Worm (Caenorhabditis elegans) whole organism, L2 larva: ENCODE measurements around the gene Y105C5A.1272.
"Not testable (repeated sequence)": the region's sequence is repeated elsewhere in the genome, so short reads cannot be mapped to it uniquely, and the experiment has no call there.

Source experiments
- C34F6.9 ChIP-seq: fragments of 150-350 bp; optimal IDR thresholded peaks from 2 replicates; lab custom pipeline; 2014; ENCODE audit warnings: missing biosample characterization, missing genetic modification characterization
- F13H6.1 ChIP-seq: sonication (generic microtip); optimal IDR thresholded peaks from 2 replicates; lab custom pipeline; 2016; ENCODE audit warnings: missing genetic modification characterization, missing compliant biosample characterization
- R02D3.7 ChIP-seq: fragments of 150-350 bp; optimal IDR thresholded peaks from 2 replicates; lab custom pipeline; 2014; ENCODE audit warnings: missing biosample characterization, missing genetic modification characterization
- Y55F3AM.14 ChIP-seq: fragments of 200-800 bp; sonication (Bioruptor generic); optimal IDR thresholded peaks from 2 replicates; lab custom pipeline; 2018; ENCODE audit warnings: mild to moderate bottlenecking, missing genetic modification characterization, missing compliant biosample characterization
- alr-1 ChIP-seq: fragments of 150-350 bp; optimal IDR thresholded peaks from 2 replicates; lab custom pipeline; 2014; ENCODE audit warnings: missing biosample characterization, missing genetic modification characterization
- aly-2 ChIP-seq: fragments of 150-350 bp; optimal IDR thresholded peaks from 2 replicates; lab custom pipeline; 2014; ENCODE audit warnings: missing biosample characterization, missing genetic modification characterization
- ama-1 ChIP-seq: fragments of 150-350 bp; optimal IDR thresholded peaks from 2 replicates; lab custom pipeline; 2018; ENCODE audit warnings: inconsistent platforms
- blmp-1 ChIP-seq: sonication (generic microtip); optimal IDR thresholded peaks from 2 replicates; lab custom pipeline; 2017; ENCODE audit warnings: missing genetic modification characterization, mild to moderate bottlenecking, missing compliant biosample characterization, antibody characterized with exemption, moderate library complexity; ENCODE audit not compliant: insufficient read depth
- ceh-82 ChIP-seq: fragments of 150-350 bp; optimal IDR thresholded peaks from 2 replicates; lab custom pipeline; 2014; ENCODE audit warnings: missing biosample characterization, missing genetic modification characterization
- egl-27 ChIP-seq: sonication (generic microtip); optimal IDR thresholded peaks from 3 replicates; lab custom pipeline; 2017; ENCODE audit warnings: missing biosample characterization, missing genetic modification reagents, missing genetic modification characterization
- gmeb-1 ChIP-seq: fragments of 150-350 bp; optimal IDR thresholded peaks from 2 replicates; lab custom pipeline; 2014; ENCODE audit warnings: missing biosample characterization, missing genetic modification characterization
- lin-11 ChIP-seq: fragments of 150-350 bp; sonication (generic microtip); optimal IDR thresholded peaks from 2 replicates; lab custom pipeline; 2014; ENCODE audit warnings: missing biosample characterization, missing genetic modification characterization, inconsistent platforms, mixed read lengths
- lin-13 ChIP-seq: fragments of 150-350 bp; optimal IDR thresholded peaks from 2 replicates; lab custom pipeline; 2014; ENCODE audit warnings: missing biosample characterization, missing genetic modification reagents, missing genetic modification characterization
- lin-39 ChIP-seq: fragments of 150-350 bp; optimal IDR thresholded peaks from 2 replicates; lab custom pipeline; 2014; ENCODE audit warnings: missing biosample characterization, missing genetic modification reagents, missing genetic modification characterization
- lsy-2 ChIP-seq, 2 experiments: fragments of 150-350 bp in 1 of 2; sonication (generic microtip) in 1 of 2; optimal IDR thresholded peaks; 2 replicates each; lab custom pipeline; 2014 to 2017; ENCODE audit warnings: missing biosample characterization in 2 of 2, missing genetic modification characterization in 2 of 2
- mab-5 ChIP-seq: fragments of 150-350 bp; optimal IDR thresholded peaks from 2 replicates; lab custom pipeline; 2014; ENCODE audit warnings: missing biosample characterization, missing genetic modification characterization
- nhr-10 ChIP-seq: sonication (generic microtip); optimal IDR thresholded peaks from 2 replicates; lab custom pipeline; 2017; ENCODE audit warnings: missing biosample characterization, missing genetic modification characterization
- nhr-11 ChIP-seq: fragments of 150-350 bp; optimal IDR thresholded peaks from 2 replicates; lab custom pipeline; 2014; ENCODE audit warnings: missing biosample characterization, missing genetic modification characterization
- nhr-21 ChIP-seq: fragments of 150-350 bp; optimal IDR thresholded peaks from 2 replicates; lab custom pipeline; 2014; ENCODE audit warnings: missing biosample characterization, missing genetic modification characterization
- nhr-23 ChIP-seq: fragments of 150-350 bp; optimal IDR thresholded peaks from 2 replicates; lab custom pipeline; 2014; ENCODE audit warnings: missing biosample characterization, missing genetic modification reagents, missing genetic modification characterization
- nhr-237 ChIP-seq: fragments of 150-350 bp; optimal IDR thresholded peaks from 2 replicates; lab custom pipeline; 2014; ENCODE audit warnings: missing biosample characterization, missing genetic modification characterization
- nhr-25 ChIP-seq: fragments of 150-350 bp; sonication (generic microtip); optimal IDR thresholded peaks from 3 replicates; lab custom pipeline; 2014; ENCODE audit warnings: missing biosample characterization, missing genetic modification characterization
- nhr-6 ChIP-seq: fragments of 150-350 bp; optimal IDR thresholded peaks from 2 replicates; lab custom pipeline; 2014; ENCODE audit warnings: missing biosample characterization, missing genetic modification characterization
- nhr-77 ChIP-seq: fragments of 150-350 bp; optimal IDR thresholded peaks from 2 replicates; lab custom pipeline; 2014; ENCODE audit warnings: missing biosample characterization, missing genetic modification characterization
- sem-4 ChIP-seq: fragments of 150-350 bp; optimal IDR thresholded peaks from 2 replicates; lab custom pipeline; 2014; ENCODE audit warnings: missing biosample characterization, missing genetic modification reagents, missing genetic modification characterization
- skn-1 ChIP-seq: sonication (generic microtip); optimal IDR thresholded peaks from 2 replicates; lab custom pipeline; 2017; ENCODE audit warnings: missing biosample characterization, missing genetic modification characterization
- snpc-4 ChIP-seq: fragments of 150-350 bp; optimal IDR thresholded peaks from 2 replicates; lab custom pipeline; 2014; ENCODE audit warnings: missing biosample characterization, missing genetic modification characterization
- unc-55 ChIP-seq: fragments of 150-350 bp; sonication (generic microtip); optimal IDR thresholded peaks from 3 replicates; lab custom pipeline; 2014; ENCODE audit warnings: missing biosample characterization, missing genetic modification reagents, missing genetic modification characterization
- unc-62 ChIP-seq: fragments of 150-350 bp; optimal IDR thresholded peaks from 2 replicates; lab custom pipeline; 2014; ENCODE audit warnings: missing biosample characterization, missing genetic modification reagents, missing genetic modification characterization
- ztf-1 ChIP-seq: fragments of 200-800 bp; sonication (Bioruptor generic); conservative IDR thresholded peaks from 2 replicates; pipeline ENCODE4 v1.3.6; 2022; ENCODE audit warnings: missing genetic modification characterization, missing compliant biosample characterization
- ztf-11 ChIP-seq: sonication (generic microtip); optimal IDR thresholded peaks from 2 replicates; lab custom pipeline; 2017; ENCODE audit warnings: missing biosample characterization, missing genetic modification characterization

Gene Y105C5A.1272

ce11 chrIV:15613141-15613540 lies 33.7 kb upstream of the Y105C5A.1272 start:
- TF ChIP-seq unc-62 (GFP tag; lab: Kevin White, UChicago) (no peak), nhr-21 (no peak), lsy-2 (tag; optimal IDR thresholded peaks at IDR 0.05; lab: Kevin White, UChicago) (no peak)
- TF ChIP-seq, all 48 proteins: peak for 0

- TF ChIP-seq egl-27 (tag; lab: Kevin White, UChicago) (no peak), alr-1 (tag; lab: Kevin White, UChicago) (no peak), skn-1 (no peak), nhr-10 (no peak), snpc-4 (no peak)
Observed at ce11 chrIV:15616971-15617370, 29.8 kb upstream of the Y105C5A.1272 start, which contains the start of gene Y105C5A.8. TSS of gene Y105C5A.8 (minus strand) at chrIV:15617071.

DNA sequence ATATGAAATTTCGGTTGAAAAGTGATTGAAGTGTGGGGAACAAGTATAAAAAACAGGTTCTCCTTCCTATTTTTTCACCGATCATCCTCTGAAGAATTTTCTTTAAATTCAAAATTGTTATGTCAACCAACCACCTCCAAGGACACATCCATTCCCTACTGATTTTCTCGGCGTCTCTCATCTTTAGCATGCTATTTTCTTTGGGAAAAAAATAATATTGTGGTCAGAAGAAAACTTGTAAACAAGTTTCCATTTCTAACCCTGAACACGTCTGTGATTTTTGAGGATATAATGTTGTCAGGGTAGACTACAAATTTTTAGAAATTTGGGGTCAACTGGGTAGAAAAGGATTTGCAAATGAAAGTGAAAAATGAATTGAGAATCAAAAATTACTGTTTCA lies 29.1 kb upstream of the Y105C5A.1272 start:
- no peak for TF ChIP-seq lin-39 (tag; lab: Kevin White, UChicago)
- TF ChIP-seq nhr-25 (tag; lab: Kevin White, UChicago), result peak; percentile 45
- no peak for TF ChIP-seq snpc-4
- peak; percentile 7 for TF ChIP-seq gmeb-1

DNA sequence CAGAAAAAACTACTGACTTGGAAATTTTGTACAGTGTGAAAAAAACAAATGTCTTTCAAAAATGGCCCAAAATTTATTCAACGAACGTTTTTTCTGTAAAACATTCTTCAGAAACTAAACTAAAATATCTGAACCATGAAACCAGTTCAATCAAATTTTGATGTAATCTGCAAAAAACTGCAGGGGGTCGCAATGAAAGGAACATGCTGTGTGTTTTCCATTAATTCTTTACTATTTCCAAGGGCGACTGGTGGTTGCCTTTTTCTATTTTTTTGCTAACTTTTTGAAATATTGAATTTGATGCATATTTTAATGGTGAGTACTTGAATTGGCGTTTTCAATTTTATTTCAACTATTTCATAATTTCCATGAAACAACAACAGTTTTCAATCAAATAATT lies 15.6 kb upstream of the Y105C5A.1272 start, which contains the start of gene Y105C5A.9:
Gene Y105C5A.9 (plus strand): TSS at position 301 of the 400 bp plus-strand sequence.
- TF ChIP-seq ztf-1 (GFP tag; lab: Robert Waterston, UW) (no peak), lin-13 (GFP tag; lab: Kevin White, UChicago) (no peak), F13H6.1 (tag; lab: Kevin White, UChicago) (no peak), ceh-82 (tag; lab: Kevin White, UChicago) (no peak), snpc-4 (no peak), nhr-6 (no peak), unc-62 (GFP tag; lab: Kevin White, UChicago) (no peak), mab-5 (tag; lab: Kevin White, UChicago) (no peak), egl-27 (tag; lab: Kevin White, UChicago) (no peak), lin-39 (tag; lab: Kevin White, UChicago) (no peak), aly-2 (tag; lab: Kevin White, UChicago) (no peak), nhr-11 (tag; lab: Kevin White, UChicago) (no peak), Y55F3AM.14 (GFP tag; lab: Kevin White, UChicago) (no peak), lsy-2 (tag; optimal IDR thresholded peaks at IDR 0.05; lab: Kevin White, UChicago) (no peak), R02D3.7 (tag; lab: Kevin White, UChicago) (no peak), lin-11 (no peak), nhr-25 (tag; lab: Kevin White, UChicago) (no peak), nhr-23 (no peak)

DNA sequence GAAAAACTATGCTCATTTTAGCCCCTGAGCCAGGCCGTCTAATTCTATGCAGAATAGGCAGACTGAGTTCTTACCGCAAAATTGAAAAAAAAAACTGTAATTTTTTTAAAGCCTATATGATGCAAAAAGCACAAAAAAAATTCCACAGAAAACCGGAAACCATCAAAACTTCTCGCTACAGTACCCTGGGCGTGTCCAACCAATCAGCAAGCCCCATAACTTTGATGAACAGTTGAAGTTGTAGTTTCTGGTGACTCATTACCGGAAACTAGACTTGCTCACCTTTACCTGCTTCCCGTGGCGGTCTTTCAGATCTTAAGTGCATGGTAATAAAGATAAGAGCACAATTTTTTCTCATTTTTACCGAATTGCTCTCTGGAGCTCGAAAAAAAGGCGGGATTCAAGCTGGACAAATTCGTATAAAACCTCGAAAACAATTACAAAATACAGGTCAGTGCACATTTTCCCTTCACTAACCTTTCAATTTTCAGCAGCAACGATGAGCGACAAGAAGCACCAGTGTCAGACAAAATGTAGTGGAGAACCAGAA lies 12.5 kb upstream of the Y105C5A.1272 start, which contains the start of gene Y105C5A.1274:
Gene Y105C5A.1274 (plus strand): TSS at position 500 of the 550 bp plus-strand sequence.
- not testable (repeated sequence) for TF ChIP-seq egl-27 (tag; lab: Kevin White, UChicago); ama-1 (lab: Kevin White, UChicago); C34F6.9 (tag; lab: Kevin White, UChicago)

DNA sequence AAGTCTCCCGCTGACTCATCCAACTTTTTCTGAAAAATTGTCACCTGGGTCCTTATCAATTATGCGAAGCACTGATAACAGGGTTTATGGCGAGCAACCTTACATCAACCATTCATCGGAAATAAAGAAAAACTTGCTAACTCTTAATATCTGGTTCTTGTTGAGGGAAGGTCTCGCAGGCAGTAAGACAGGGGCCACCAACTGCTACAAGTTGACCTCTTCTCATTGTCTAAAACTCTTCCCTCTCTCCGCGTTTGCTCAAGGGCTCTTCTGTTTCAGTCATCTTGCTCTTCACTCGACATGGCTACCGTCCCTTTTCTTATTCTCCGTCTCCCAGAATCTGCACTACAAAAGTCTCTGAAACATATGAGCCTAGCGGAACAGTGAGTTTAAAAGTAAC lies 11.3 kb upstream of the Y105C5A.1272 start, which contains the start of gene Y105C5A.10:
Gene Y105C5A.10 (plus strand): TSS at position 301 of the 400 bp plus-strand sequence.
- TF ChIP-seq sem-4; R02D3.7 (tag; lab: Kevin White, UChicago); nhr-237: not testable (repeated sequence)

- TF ChIP-seq nhr-6 (no peak), ztf-1 (GFP tag; lab: Robert Waterston, UW) (no peak), R02D3.7 (tag; lab: Kevin White, UChicago) (no peak), nhr-77 (tag; lab: Kevin White, UChicago) (no peak), unc-62 (GFP tag; lab: Kevin White, UChicago) (no peak), ceh-82 (tag; lab: Kevin White, UChicago) (no peak), unc-55 (GFP tag; lab: Kevin White, UChicago) (no peak), C34F6.9 (tag; lab: Kevin White, UChicago) (no peak), egl-27 (tag; lab: Kevin White, UChicago) (no peak), ztf-11 (tag; lab: Kevin White, UChicago) (no peak), skn-1 (no peak), blmp-1 (tag; lab: Kevin White, UChicago) (no peak)
Observed at ce11 chrIV:15639223-15639622, 7.6 kb upstream of the Y105C5A.1272 start.
